Fruit fly (Drosophila melanogaster) whole organism, prepupa: ENCODE data around the gene CG9588.

ENCODE experiments used
- Blimp-1 ChIP-seq: fragments of 200-800 bp; sonication (Bioruptor generic); optimal IDR thresholded peaks from 3 replicates; lab custom pipeline; 2017; ENCODE audit warnings: missing biosample characterization, missing genetic modification characterization, mild to moderate bottlenecking, moderate library complexity, missing genetic modification reagents
- CG11294 ChIP-seq: fragments of 200-800 bp; sonication (Bioruptor generic); IDR thresholded peaks from 2 replicates; pipeline ENCODE4 v1.3.6; 2022; ENCODE audit warnings: missing biosample characterization, missing genetic modification characterization
- CG11762 ChIP-seq: fragments of 200-800 bp; sonication (Bioruptor generic); optimal IDR thresholded peaks from 3 replicates; lab custom pipeline; 2016; ENCODE audit warnings: missing biosample characterization, missing genetic modification characterization; ENCODE audit not compliant: insufficient read depth
- CG1621 ChIP-seq: fragments of 200-800 bp; sonication (Bioruptor generic); optimal IDR thresholded peaks from 3 replicates; lab custom pipeline; 2018; ENCODE audit warnings: missing biosample characterization, mild to moderate bottlenecking, missing genetic modification characterization
- CG31627 ChIP-seq: fragments of 200-800 bp; sonication (Bioruptor generic); optimal IDR thresholded peaks from 3 replicates; lab custom pipeline; 2016; ENCODE audit warnings: missing biosample characterization, missing genetic modification characterization
- CG32006 ChIP-seq: fragments of 200-800 bp; sonication (Bioruptor generic); optimal IDR thresholded peaks from 3 replicates; lab custom pipeline; 2017; ENCODE audit warnings: missing biosample characterization, mild to moderate bottlenecking, missing genetic modification characterization
- CG34406 ChIP-seq: fragments of 200-800 bp; sonication (Bioruptor generic); optimal IDR thresholded peaks from 3 replicates; lab custom pipeline; 2016; ENCODE audit warnings: missing biosample characterization, missing genetic modification characterization
- CG3919 ChIP-seq: fragments of 200-800 bp; sonication (Bioruptor generic); optimal IDR thresholded peaks from 3 replicates; lab custom pipeline; 2016; ENCODE audit warnings: missing biosample characterization, missing genetic modification characterization
- CG4318 ChIP-seq: fragments of 200-800 bp; sonication (Bioruptor generic); optimal IDR thresholded peaks from 3 replicates; lab custom pipeline; 2017; ENCODE audit warnings: missing biosample characterization, mild to moderate bottlenecking, missing genetic modification characterization
- CG6163 ChIP-seq: fragments of 200-800 bp; sonication (Bioruptor generic); IDR thresholded peaks from 3 replicates; pipeline ENCODE4 v1.3.6; 2022; ENCODE audit warnings: missing biosample characterization, missing genetic modification characterization
- CG6792 ChIP-seq: fragments of 200-800 bp; sonication (Bioruptor generic); optimal IDR thresholded peaks from 3 replicates; lab custom pipeline; 2016; ENCODE audit warnings: missing biosample characterization, missing genetic modification characterization
- CG7368 ChIP-seq: fragments of 200-800 bp; sonication (Bioruptor generic); optimal IDR thresholded peaks from 3 replicates; lab custom pipeline; 2016; ENCODE audit warnings: missing biosample characterization, missing genetic modification characterization
- CG8119 ChIP-seq: fragments of 200-800 bp; sonication (Bioruptor generic); IDR thresholded peaks from 3 replicates; pipeline ENCODE4 v1.3.6; 2022; ENCODE audit warnings: missing biosample characterization, missing genetic modification characterization
- CG9139 ChIP-seq: fragments of 200-800 bp; sonication (Bioruptor generic); optimal IDR thresholded peaks from 3 replicates; lab custom pipeline; 2017; ENCODE audit warnings: missing biosample characterization, mild to moderate bottlenecking, missing genetic modification characterization
- Ets21C ChIP-seq: fragments of 200-800 bp; sonication (Bioruptor generic); optimal IDR thresholded peaks from 3 replicates; lab custom pipeline; 2016; ENCODE audit warnings: missing biosample characterization, missing genetic modification characterization
- Hr4 ChIP-seq: fragments of 200-800 bp; sonication (Bioruptor generic); optimal IDR thresholded peaks from 3 replicates; lab custom pipeline; 2016; ENCODE audit warnings: missing biosample characterization, missing genetic modification characterization
- Met ChIP-seq: fragments of 200-800 bp; sonication (Bioruptor generic); optimal IDR thresholded peaks from 3 replicates; lab custom pipeline; 2016; ENCODE audit warnings: missing biosample characterization, missing genetic modification characterization
- OdsH ChIP-seq: fragments of 200-800 bp; sonication (Bioruptor generic); optimal IDR thresholded peaks from 3 replicates; lab custom pipeline; 2016; ENCODE audit warnings: missing biosample characterization, missing genetic modification characterization
- cyc ChIP-seq: fragments of 200-800 bp; sonication (Bioruptor generic); optimal IDR thresholded peaks from 3 replicates; lab custom pipeline; 2016; ENCODE audit warnings: missing biosample characterization, missing genetic modification characterization
- dsx ChIP-seq: fragments of 200-800 bp; optimal IDR thresholded peaks from 3 replicates; lab custom pipeline; 2019; ENCODE audit warnings: missing biosample characterization, mild to moderate bottlenecking, missing genetic modification characterization, moderate library complexity; ENCODE audit not compliant: poor library complexity, severe bottlenecking
- eg ChIP-seq: fragments of 200-800 bp; sonication (Bioruptor generic); IDR thresholded peaks from 3 replicates; pipeline ENCODE4 v1.3.6; 2022; ENCODE audit warnings: missing biosample characterization, missing genetic modification characterization
- fd59A ChIP-seq: fragments of 200-800 bp; sonication (Bioruptor generic); optimal IDR thresholded peaks from 2 replicates; lab custom pipeline; 2017; ENCODE audit warnings: missing biosample characterization, mild to moderate bottlenecking, missing genetic modification characterization, missing genetic modification reagents
- lz ChIP-seq: fragments of 200-800 bp; sonication (Bioruptor generic); optimal IDR thresholded peaks from 3 replicates; lab custom pipeline; 2016; ENCODE audit warnings: missing biosample characterization, missing genetic modification characterization
- net ChIP-seq: fragments of 200-800 bp; sonication (Bioruptor generic); optimal IDR thresholded peaks from 3 replicates; lab custom pipeline; 2016; ENCODE audit warnings: missing biosample characterization, missing genetic modification characterization
- topi ChIP-seq: fragments of 200-800 bp; sonication (Bioruptor generic); optimal IDR thresholded peaks from 3 replicates; lab custom pipeline; 2016; ENCODE audit warnings: missing biosample characterization, missing genetic modification characterization

Gene CG9588

DNA sequence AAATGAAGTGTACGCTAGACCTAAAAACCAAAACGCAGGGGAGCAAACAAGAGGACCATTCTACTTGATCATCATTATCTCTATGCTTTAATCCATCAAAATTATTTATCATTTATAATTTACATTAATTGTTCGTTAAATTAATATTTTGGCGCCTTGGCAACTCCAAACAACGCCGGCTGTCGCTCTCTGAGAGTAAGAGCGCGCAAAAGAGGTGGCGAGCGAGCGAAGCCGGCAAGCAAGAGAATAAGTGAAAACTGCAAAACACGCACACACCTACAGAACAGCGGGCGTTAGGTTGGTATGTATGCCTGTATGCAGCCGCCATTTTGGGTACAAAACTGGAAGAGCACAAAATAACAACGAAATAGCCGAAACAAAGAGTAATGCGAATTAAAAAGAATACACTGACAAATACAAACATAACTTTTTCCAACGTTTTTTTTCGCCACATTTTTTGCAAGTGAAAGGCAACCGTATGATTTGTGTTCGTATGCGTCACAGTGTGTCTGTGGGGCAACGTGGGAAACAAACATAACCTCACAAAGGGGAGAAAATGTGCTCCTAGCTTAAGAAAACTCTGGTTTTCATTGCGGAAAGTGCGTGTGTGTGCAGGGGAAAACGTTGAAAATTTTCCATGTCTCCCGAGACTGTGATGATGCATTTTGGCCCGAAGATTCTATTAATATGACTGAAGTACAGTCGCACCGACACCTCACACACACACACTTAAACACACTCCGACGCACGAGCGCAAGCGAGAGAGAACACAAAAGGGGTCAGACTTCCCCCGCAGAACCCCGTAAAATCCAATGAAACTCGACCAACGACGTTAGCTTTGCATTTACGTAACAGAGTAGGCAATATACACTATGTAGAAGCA lies 31.5 kb downstream of the CG9588 start (continued):
- TF ChIP-seq OdsH (peak; percentile 21), cyc (GFP tag; lab: Kevin White, UChicago) (peak; percentile 9), CG8119 (GFP tag; lab: Robert Waterston, UW) (no peak; the same call in 1 of the 3 replicates), CG3919 (GFP tag; lab: Kevin White, UChicago) (no peak), CG32006 (GFP tag; lab: Kevin White, UChicago) (no peak), lz (GFP tag; lab: Kevin White, UChicago) (no peak), CG9139 (GFP tag; lab: Kevin White, UChicago) (no peak), CG11294 (GFP tag; lab: Robert Waterston, UW) (no peak), Hr4 (GFP tag; lab: Kevin White, UChicago) (peak; percentile 56), Ets21C (no peak), CG6792 (GFP tag; lab: Kevin White, UChicago) (no peak), Met (GFP tag; lab: Kevin White, UChicago) (peak; percentile 51), Blimp-1 (GFP tag; lab: Kevin White, UChicago) (peak; percentile 78), CG4318 (GFP tag; lab: Kevin White, UChicago) (no peak), eg (GFP tag; lab: Robert Waterston, UW) (no peak), CG7368 (GFP tag; lab: Kevin White, UChicago) (no peak), CG11762 (no peak), fd59A (GFP tag; lab: Kevin White, UChicago) (no peak)

dm6 chr3R:13631642-13632041 lies 44.8 kb downstream of the CG9588 start, which contains the start of gene CG10841:
TSS of gene CG10841 (plus strand) at chr3R:13631942.
- TF ChIP-seq topi (GFP tag; lab: Kevin White, UChicago), result no peak
- no peak for TF ChIP-seq CG6163 (GFP tag; lab: Robert Waterston, UW)
- no peak for TF ChIP-seq CG1621
- no peak for TF ChIP-seq CG34406 (GFP tag; lab: Kevin White, UChicago)
- TF ChIP-seq net (GFP tag; lab: Kevin White, UChicago), result no peak
- TF ChIP-seq dsx (GFP tag; lab: Kevin White, UChicago), result no peak
- no peak for TF ChIP-seq CG31627
